Fruit fly (Drosophila melanogaster): Measurements from ENCODE around the gene CG1265.
A peak's percentile ranks its signal among the peaks of the same experiment; 100 is the strongest.

Gene CG1265

dm6 chr3L:4238195-4238594, 16.4 kb upstream of the CG1265 start (continued):
- TF ChIP-seq CG3065 (GFP tag; optimal IDR thresholded peaks at IDR 0.05) (no peak), CG31365 (tag; optimal IDR thresholded peaks at IDR 0.05) (no peak), ken (GFP tag; IDR thresholded peaks at IDR 0.05) (no peak), pho (GFP tag; optimal IDR thresholded peaks at IDR 0.05) (no peak), CG32532 (GFP tag; IDR thresholded peaks at IDR 0.05) (no peak), sens (GFP tag) (peak; percentile 59), Poxn (GFP tag; IDR thresholded peaks at IDR 0.05) (no peak)

- peak; percentile 67 for TF ChIP-seq tx (GFP tag; optimal IDR thresholded peaks at IDR 0.05)
- TF ChIP-seq Elba2 (GFP tag; optimal IDR thresholded peaks at IDR 0.05): no peak
- 0 out of 2 replicates have a peak, but pooled peaks have one; percentile 26 for TF ChIP-seq sim (GFP tag; IDR thresholded peaks at IDR 0.05)
- peak; percentile 71 for TF ChIP-seq Mes4 (GFP tag; optimal IDR thresholded peaks at IDR 0.05)
- TF ChIP-seq Opbp (GFP tag; IDR thresholded peaks at IDR 0.05; ENCODE audit: partially characterized antibody): no peak
- TF ChIP-seq Mad (GFP tag; optimal IDR thresholded peaks at IDR 0.05): peak; percentile 76
- TF ChIP-seq kni (GFP tag; optimal IDR thresholded peaks at IDR 0.05): no peak
- TF ChIP-seq CTCF (GFP tag; optimal IDR thresholded peaks at IDR 0.05): peak; percentile 89
- no peak for TF ChIP-seq dmrt11E (tag; optimal IDR thresholded peaks at IDR 0.05)
- TF ChIP-seq Gug (GFP tag; IDR thresholded peaks at IDR 0.05): peak; percentile 73; the same call in 3 of the 4 replicates
- peak; percentile 79 for TF ChIP-seq run (tag; optimal IDR thresholded peaks at IDR 0.05)
- TF ChIP-seq croc (GFP tag; conservative IDR thresholded peaks at IDR 0.05): 0 out of 3 replicates have a peak, but pooled peaks have one; percentile 13
- TF ChIP-seq CG4328 (GFP tag; optimal IDR thresholded peaks at IDR 0.05): peak; percentile 72
- no peak for TF ChIP-seq D (optimal IDR thresholded peaks at IDR 0.05)
- TF ChIP-seq D (GFP tag; optimal IDR thresholded peaks at IDR 0.05): peak; percentile 37
- peak; percentile 54 for TF ChIP-seq kay (GFP tag; optimal IDR thresholded peaks at IDR 0.05)
- TF ChIP-seq btn (GFP tag; optimal IDR thresholded peaks at IDR 0.05): peak; percentile 66
- peak; percentile 61 for TF ChIP-seq Poxn (GFP tag; IDR thresholded peaks at IDR 0.05)
- peak; percentile 89 for TF ChIP-seq Hsf (GFP tag; optimal IDR thresholded peaks at IDR 0.05)
- TF ChIP-seq psq (GFP tag; optimal IDR thresholded peaks at IDR 0.05): peak; percentile 38
- TF ChIP-seq Camta (GFP tag; optimal IDR thresholded peaks at IDR 0.05): peak; percentile 73
- TF ChIP-seq CG30020 (tag; optimal IDR thresholded peaks at IDR 0.05): peak; percentile 49
- peak; percentile 4 for TF ChIP-seq CG4617 (GFP tag; optimal IDR thresholded peaks at IDR 0.05; ENCODE audit: borderline replicate concordance)
- TF ChIP-seq CG31224 (GFP tag; IDR thresholded peaks at IDR 0.05): peak; percentile 63
- peak; percentile 4 for TF ChIP-seq CG17186 (GFP tag; optimal IDR thresholded peaks at IDR 0.05)
- TF ChIP-seq tup (GFP tag; optimal IDR thresholded peaks at IDR 0.05): peak; percentile 76
- TF ChIP-seq pfk (GFP tag; optimal IDR thresholded peaks at IDR 0.05): peak; percentile 14
- TF ChIP-seq hbn (GFP tag; IDR thresholded peaks at IDR 0.05; ENCODE audit: partially characterized antibody): no peak
- TF ChIP-seq Bdp1 (GFP tag; optimal IDR thresholded peaks at IDR 0.05): peak; percentile 82
- TF ChIP-seq Ssrp (tag; optimal IDR thresholded peaks at IDR 0.05): peak; percentile 79
- TF ChIP-seq CG12155 (GFP tag; optimal IDR thresholded peaks at IDR 0.05): peak; percentile 66
- peak; percentile 78 to 90 for TF ChIP-seq dpn (GFP tag; optimal IDR thresholded peaks at IDR 0.05)
- peak; percentile 81 for TF ChIP-seq Aef1 (GFP tag; IDR thresholded peaks at IDR 0.05)
- peak; percentile 49 for TF ChIP-seq CG12942 (GFP tag; optimal IDR thresholded peaks at IDR 0.05)
- peak; percentile 80 for TF ChIP-seq CG4282 (GFP tag; optimal IDR thresholded peaks at IDR 0.05)
- TF ChIP-seq CG16813 (GFP tag; IDR thresholded peaks at IDR 0.05; ENCODE audit: partially characterized antibody): no peak
- TF ChIP-seq mam (GFP tag; optimal IDR thresholded peaks at IDR 0.05): peak; percentile 90
- peak; percentile 94 for TF ChIP-seq CG2678 (tag; optimal IDR thresholded peaks at IDR 0.05)
- TF ChIP-seq HLH3B (GFP tag; IDR thresholded peaks at IDR 0.05): peak; percentile 59
- TF ChIP-seq row (GFP tag; IDR thresholded peaks at IDR 0.05): peak; percentile 95
- TF ChIP-seq sob (GFP tag; IDR thresholded peaks at IDR 0.05): peak; percentile 78
- TF ChIP-seq sc (optimal IDR thresholded peaks at IDR 0.05): no peak
- no peak for TF ChIP-seq sc (GFP tag; optimal IDR thresholded peaks at IDR 0.05)
Observed at dm6 chr3L:4239442-4240322, 14.9 kb upstream of the CG1265 start, which contains the start of gene Sqor. TSS of gene Sqor (plus strand) at chr3L:4240173.
